2 fruit fly cellular contexts compared by ENCODE assay signal in the genomic region with DNA sequence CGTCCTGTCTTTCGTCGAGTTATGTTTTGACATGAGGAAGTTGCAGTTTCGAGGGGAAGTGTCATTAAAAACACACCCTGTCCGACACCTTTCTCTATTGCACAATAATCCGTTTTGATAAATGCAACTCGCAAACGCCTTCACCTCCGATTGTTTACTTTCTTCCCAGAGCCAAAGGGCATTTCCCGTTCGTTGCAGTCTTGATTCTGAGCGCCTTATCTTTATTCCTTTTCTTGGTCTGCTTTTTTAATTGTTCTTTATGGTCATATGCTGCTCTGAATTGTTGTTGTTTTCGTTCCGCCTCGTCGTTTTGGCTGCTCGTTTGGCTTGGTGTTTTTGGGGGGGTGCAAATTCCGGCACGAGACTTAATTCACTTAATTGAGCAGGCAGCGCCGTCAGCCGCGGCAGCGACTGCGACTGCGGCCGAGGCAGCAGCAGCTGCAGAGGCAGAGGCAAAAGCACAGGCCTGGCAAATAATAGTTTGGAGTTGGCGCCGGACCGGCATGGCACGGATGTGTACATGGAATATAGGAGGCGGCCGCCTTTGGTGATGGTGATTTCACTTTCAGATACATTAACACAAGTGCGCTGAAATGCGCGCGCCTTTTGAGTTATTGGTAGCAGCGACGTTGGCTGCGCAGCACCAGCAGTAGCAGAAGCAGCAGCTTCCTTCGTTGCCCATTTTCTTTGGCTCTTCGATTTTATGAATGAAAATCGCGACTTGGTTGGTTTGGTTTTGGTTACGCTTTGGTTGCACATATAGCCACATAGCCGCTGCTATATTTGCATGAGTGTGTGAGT.
A peak's percentile ranks its signal among the peaks of the same experiment; 100 is the strongest.
TF ChIP-seq lines count a peak whose summit lies in the region.

No protein-coding gene starts in this region.

TF ChIP-seq in whole organism, embryonic, 481 proteins besides CTCF, POLR2A, EP300 and RAD21 (continued from another document):
- TF ChIP-seq sd (tag; optimal IDR thresholded peaks at IDR 0.05; lab: Kevin White, UChicago), result peak; percentile 73
- TF ChIP-seq cwo (GFP tag; optimal IDR thresholded peaks at IDR 0.05; lab: Kevin White, UChicago), result peak; percentile 54
- 0 out of 2 replicates have a peak, but pooled peaks have one; percentile 8 for TF ChIP-seq Ptx1 (GFP tag; IDR thresholded peaks at IDR 0.05; lab: Robert Waterston, UW)
- 0 out of 2 replicates have a peak, but pooled peaks have one; percentile 10 for TF ChIP-seq bowl (GFP tag; IDR thresholded peaks at IDR 0.05; lab: Robert Waterston, UW)
- TF ChIP-seq Jarid2 (GFP tag; optimal IDR thresholded peaks at IDR 0.05; lab: Kevin White, UChicago), result no peak
- no peak for TF ChIP-seq CG4404 (GFP tag; IDR thresholded peaks at IDR 0.05; lab: Robert Waterston, UW)
- TF ChIP-seq lilli (GFP tag; optimal IDR thresholded peaks at IDR 0.05; lab: Kevin White, UChicago), result no peak
- 0 out of 2 replicates have a peak, but pooled peaks have one; percentile 15 for TF ChIP-seq Awh (GFP tag; IDR thresholded peaks at IDR 0.05; lab: Robert Waterston, UW)
- TF ChIP-seq abd-A (tag; optimal IDR thresholded peaks at IDR 0.05; lab: Kevin White, UChicago), result peak; percentile 36
- TF ChIP-seq CG11560 (tag; IDR thresholded peaks at IDR 0.05; lab: Robert Waterston, UW), result no peak
- no peak for TF ChIP-seq Poxn (GFP tag; IDR thresholded peaks at IDR 0.05; lab: Robert Waterston, UW)
- TF ChIP-seq ci (GFP tag; IDR thresholded peaks at IDR 0.05; lab: Robert Waterston, UW), result peak; percentile 58; the same call in 1 of the 3 replicates
- TF ChIP-seq Adf1 (GFP tag; IDR thresholded peaks at IDR 0.05; lab: Robert Waterston, UW), result peak; percentile 95
- no peak for TF ChIP-seq phol (tag; optimal IDR thresholded peaks at IDR 0.05; lab: Kevin White, UChicago)
- peak; percentile 39; the same call in 1 of the 2 replicates for TF ChIP-seq crol (GFP tag; IDR thresholded peaks at IDR 0.05; lab: Robert Waterston, UW)
- peak; percentile 14 for TF ChIP-seq Med (GFP tag; lab: Kevin White, UChicago)
- no peak for TF ChIP-seq CG7963 (GFP tag; IDR thresholded peaks at IDR 0.05; lab: Robert Waterston, UW; ENCODE audit: partially characterized antibody)
- TF ChIP-seq ken (GFP tag; IDR thresholded peaks at IDR 0.05; lab: Robert Waterston, UW), result no peak

TF ChIP-seq in whole organism, prepupa, 60 proteins besides CTCF, POLR2A, EP300 and RAD21 (continued from another document):
- TF ChIP-seq CG8119 (GFP tag; IDR thresholded peaks at IDR 0.05; lab: Robert Waterston, UW) (no peak), Sox14 (GFP tag; optimal IDR thresholded peaks at IDR 0.05; lab: Kevin White, UChicago) (no peak), CG8632 (GFP tag; optimal IDR thresholded peaks at IDR 0.05; lab: Kevin White, UChicago) (no peak), CG6163 (GFP tag; IDR thresholded peaks at IDR 0.05; lab: Robert Waterston, UW) (no peak), Eip93F (GFP tag; optimal IDR thresholded peaks at IDR 0.05; lab: Kevin White, UChicago) (no peak), Blimp-1 (GFP tag; optimal IDR thresholded peaks at IDR 0.05; lab: Kevin White, UChicago) (peak; percentile 49), CG16779 (tag; optimal IDR thresholded peaks at IDR 0.05; lab: Kevin White, UChicago) (no peak), cyc (GFP tag; optimal IDR thresholded peaks at IDR 0.05; lab: Kevin White, UChicago) (no peak), Met (GFP tag; optimal IDR thresholded peaks at IDR 0.05; lab: Kevin White, UChicago) (peak; percentile 10), Hr38 (GFP tag; optimal IDR thresholded peaks at IDR 0.05; lab: Kevin White, UChicago) (no peak), CG10631 (GFP tag; optimal IDR thresholded peaks at IDR 0.05; lab: Kevin White, UChicago) (no peak), net (GFP tag; optimal IDR thresholded peaks at IDR 0.05; lab: Kevin White, UChicago) (no peak), CG11294 (GFP tag; IDR thresholded peaks at IDR 0.05; lab: Robert Waterston, UW) (no peak), Hr39 (GFP tag; optimal IDR thresholded peaks at IDR 0.05; lab: Kevin White, UChicago) (no peak)
